Fruit fly (Drosophila melanogaster): ENCODE measurements around the gene Arp2.

The Arp2 gene

DNA sequence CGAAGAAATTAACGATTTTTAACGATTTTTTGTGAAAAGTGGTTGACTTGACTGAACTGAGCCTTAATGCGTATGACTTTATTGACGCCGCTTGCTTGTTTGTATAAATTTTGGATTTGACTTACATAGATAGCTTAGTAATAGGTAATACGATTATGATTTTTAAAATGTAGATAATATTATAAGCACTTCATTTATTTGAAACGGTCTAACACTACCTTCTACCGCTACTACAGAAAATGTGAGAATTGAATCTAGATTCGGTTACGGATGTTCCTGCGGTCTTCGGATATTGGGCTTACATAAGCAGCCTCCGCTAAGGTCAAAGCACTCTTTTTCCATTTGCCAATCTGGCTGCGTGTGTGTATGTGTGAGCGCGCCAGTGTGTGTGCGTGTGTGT lies 28.5 kb downstream of the Arp2 start, which contains the start of gene Cnx14D:
TSS of gene Cnx14D (minus strand) at position 101 of the 400 bp plus-strand sequence.
- TF ChIP-seq CG8478 (optimal IDR thresholded peaks at IDR 0.05) (no peak), CTCF (optimal IDR thresholded peaks at IDR 0.05) (no peak)
